Worm (Caenorhabditis elegans): ENCODE results near the gene fbxb-88.

The fbxb-88 gene

ce11 chrII:4827734-4828609 lies at the start of gene fbxb-88, which contains the start of gene tbck-1:
Gene fbxb-88 (minus strand): TSS chrII:4827884.
Gene tbck-1 (plus strand): TSS chrII:4828559.
- TF ChIP-seq daf-16 (GFP tag; optimal IDR thresholded peaks at IDR 0.05) = no peak
- no peak for TF ChIP-seq daf-16 (tag; optimal IDR thresholded peaks at IDR 0.05)
- TF ChIP-seq zfp-2 (tag; optimal IDR thresholded peaks at IDR 0.05) = no peak
- TF ChIP-seq dpl-1 (GFP tag; optimal IDR thresholded peaks at IDR 0.05) = peak; percentile 96
- TF ChIP-seq rbr-2 (tag; optimal IDR thresholded peaks at IDR 0.05) = peak; percentile 38
- TF ChIP-seq T20F7.1 (GFP tag; optimal IDR thresholded peaks at IDR 0.05) = peak; percentile 58

- TF ChIP-seq ceh-44 (GFP tag; IDR thresholded peaks at IDR 0.05) = no peak
Measured at ce11 chrII:4876091-4876490, 48.4 kb upstream of the fbxb-88 start, which contains the start of gene F11G11.13. Gene F11G11.13 (minus strand): TSS chrII:4876179.

- TF ChIP-seq hlh-30 (tag; optimal IDR thresholded peaks at IDR 0.05; ENCODE audit: insufficient read depth) = peak; percentile 66
- peak; percentile 68 for TF ChIP-seq nhr-48 (tag; optimal IDR thresholded peaks at IDR 0.05)
- peak; percentile 96 for TF ChIP-seq aha-1 (tag)
- peak; percentile 45 for TF ChIP-seq hlh-11 (tag; optimal IDR thresholded peaks at IDR 0.05)
- no peak for TF ChIP-seq F37D6.2 (tag; optimal IDR thresholded peaks at IDR 0.05)
- peak; percentile 33 for TF ChIP-seq nhr-28 (tag; optimal IDR thresholded peaks at IDR 0.05)
- no peak for TF ChIP-seq madf-5 (GFP tag; IDR thresholded peaks at IDR 0.05)
- no peak for TF ChIP-seq nhr-77 (tag; optimal IDR thresholded peaks at IDR 0.05)
- no peak for TF ChIP-seq duxl-1 (tag; optimal IDR thresholded peaks at IDR 0.05; ENCODE audit: poor library complexity)
- peak in 1 of 2 experiments; percentile 31 for TF ChIP-seq mdl-1 (tag; optimal IDR thresholded peaks at IDR 0.05)
- no peak for TF ChIP-seq mep-1 (tag; optimal IDR thresholded peaks at IDR 0.05)
- TF ChIP-seq mxl-3 (GFP tag; optimal IDR thresholded peaks at IDR 0.05) = peak; percentile 81
- no peak for TF ChIP-seq nhr-237 (tag; optimal IDR thresholded peaks at IDR 0.05)
- TF ChIP-seq nhr-111 (GFP tag; optimal IDR thresholded peaks at IDR 0.05) = no peak
Measured at ce11 chrII:4874335-4874861, 46.7 kb upstream of the fbxb-88 start, which contains the start of gene F11G11.15. Gene F11G11.15 (plus strand): TSS chrII:4874845.

ce11 chrII:4873029-4873428 lies 45.3 kb upstream of the fbxb-88 start, which contains the start of gene col-73:
Gene col-73 (minus strand): TSS chrII:4873129.
- TF ChIP-seq nhr-48 (tag; optimal IDR thresholded peaks at IDR 0.05) (no peak), nhr-76 (tag; optimal IDR thresholded peaks at IDR 0.05) (no peak), ceh-20 (GFP tag; IDR thresholded peaks at IDR 0.05) (no peak), ceh-32 (tag; optimal IDR thresholded peaks at IDR 0.05; ENCODE audit: poor library complexity) (no peak), lim-7 (GFP tag; IDR thresholded peaks at IDR 0.05) (no peak), snpc-1.2 (GFP tag; IDR thresholded peaks at IDR 0.05) (no peak), unc-130 (GFP tag; optimal IDR thresholded peaks at IDR 0.05) (no peak), mdt-29 (GFP tag; IDR thresholded peaks at IDR 0.05) (no peak), fos-1 (tag; optimal IDR thresholded peaks at IDR 0.05) (no peak), mdl-1 (tag; optimal IDR thresholded peaks at IDR 0.05) (no peak), arid-1 (GFP tag; conservative IDR thresholded peaks at IDR 0.05) (no peak), ztf-11 (tag; optimal IDR thresholded peaks at IDR 0.05) (no peak), dpl-1 (GFP tag; optimal IDR thresholded peaks at IDR 0.05) (no peak), nhr-77 (tag; optimal IDR thresholded peaks at IDR 0.05) (no peak), nhr-28 (tag; optimal IDR thresholded peaks at IDR 0.05) (no peak), ceh-28 (tag; optimal IDR thresholded peaks at IDR 0.05) (no peak), ces-1 (GFP tag; optimal IDR thresholded peaks at IDR 0.05) (no peak), snpc-4 (tag; optimal IDR thresholded peaks at IDR 0.05) (no peak), unc-39 (tag; optimal IDR thresholded peaks at IDR 0.05) (no peak), php-3 (GFP tag; IDR thresholded peaks at IDR 0.05) (no peak)
